Worm (Caenorhabditis elegans) whole organism, mixed stage, embryonic: ENCODE measurements around the gene sre-53.
A peak's percentile ranks its signal among the peaks of the same experiment; 100 is the strongest.

ENCODE experiments used
- M03D4.4 ChIP-seq: sonication (generic microtip); optimal IDR thresholded peaks from 2 replicates; lab custom pipeline; 2017; ENCODE audit warnings: mild to moderate bottlenecking, missing genetic modification characterization, missing compliant biosample characterization
- bed-3 ChIP-seq: fragments of 200-800 bp; sonication (Bioruptor generic); optimal IDR thresholded peaks from 3 replicates; lab custom pipeline; 2018; ENCODE audit warnings: mild to moderate bottlenecking, missing genetic modification characterization, moderate library complexity, missing compliant biosample characterization
- blmp-1 ChIP-seq: fragments of 150-350 bp; optimal IDR thresholded peaks from 2 replicates; lab custom pipeline; 2014; ENCODE audit warnings: missing biosample characterization, missing genetic modification characterization
- ceh-39 ChIP-seq: fragments of 150-350 bp; optimal IDR thresholded peaks from 2 replicates; lab custom pipeline; 2014; ENCODE audit warnings: missing biosample characterization, missing genetic modification characterization
- ceh-43 ChIP-seq: fragments of 200-800 bp; sonication (Bioruptor generic); optimal IDR thresholded peaks from 2 replicates; lab custom pipeline; 2018; ENCODE audit warnings: mild to moderate bottlenecking, missing genetic modification characterization, moderate library complexity, missing compliant biosample characterization
- ces-1 ChIP-seq: fragments of 150-350 bp; optimal IDR thresholded peaks from 2 replicates; lab custom pipeline; 2014; ENCODE audit warnings: missing biosample characterization, missing genetic modification reagents, missing genetic modification characterization
- cnd-1 ChIP-seq: fragments of 200-800 bp; sonication (Bioruptor generic); optimal IDR thresholded peaks from 2 replicates; lab custom pipeline; 2018; ENCODE audit warnings: mild to moderate bottlenecking, missing genetic modification characterization, missing compliant biosample characterization
- elt-1 ChIP-seq: sonication (generic microtip); optimal IDR thresholded peaks from 2 replicates; lab custom pipeline; 2017; ENCODE audit warnings: missing genetic modification characterization, mild to moderate bottlenecking, missing compliant biosample characterization, antibody characterized with exemption, moderate library complexity, borderline replicate concordance; ENCODE audit not compliant: insufficient read depth
- flh-1 ChIP-seq: fragments of 200-800 bp; sonication (Bioruptor generic); optimal IDR thresholded peaks from 2 replicates; lab custom pipeline; 2018; ENCODE audit warnings: mild to moderate bottlenecking, missing genetic modification characterization, moderate library complexity, missing compliant biosample characterization
- hlh-1 ChIP-seq: fragments of 150-350 bp; optimal IDR thresholded peaks from 2 replicates; lab custom pipeline; 2014; ENCODE audit warnings: missing biosample characterization, missing genetic modification reagents, missing genetic modification characterization
- lin-32 ChIP-seq: fragments of 200-800 bp; sonication (Bioruptor generic); optimal IDR thresholded peaks from 2 replicates; lab custom pipeline; 2018; ENCODE audit warnings: mild to moderate bottlenecking, missing genetic modification characterization, missing compliant biosample characterization
- lsy-2 ChIP-seq: fragments of 150-350 bp; optimal IDR thresholded peaks from 2 replicates; lab custom pipeline; 2014; ENCODE audit warnings: missing biosample characterization, missing genetic modification characterization
- mep-1 ChIP-seq: fragments of 150-350 bp; optimal IDR thresholded peaks from 2 replicates; lab custom pipeline; 2017; ENCODE audit warnings: missing biosample characterization, missing genetic modification reagents, missing genetic modification characterization, inconsistent platforms
- mls-2 ChIP-seq: sonication (generic microtip); optimal IDR thresholded peaks from 2 replicates; lab custom pipeline; 2016; ENCODE audit warnings: mild to moderate bottlenecking, missing genetic modification characterization, moderate library complexity, missing compliant biosample characterization
- nhr-12 ChIP-seq: fragments of 150-350 bp; optimal IDR thresholded peaks from 2 replicates; lab custom pipeline; 2014; ENCODE audit warnings: missing biosample characterization, missing genetic modification characterization
- nhr-237 ChIP-seq: fragments of 150-350 bp; optimal IDR thresholded peaks from 2 replicates; lab custom pipeline; 2014; ENCODE audit warnings: missing biosample characterization, missing genetic modification characterization
- nhr-28 ChIP-seq: fragments of 150-350 bp; optimal IDR thresholded peaks from 2 replicates; lab custom pipeline; 2014; ENCODE audit warnings: missing biosample characterization, missing genetic modification characterization
- nhr-76 ChIP-seq: sonication (generic microtip); optimal IDR thresholded peaks from 2 replicates; lab custom pipeline; 2017; ENCODE audit warnings: missing biosample characterization, missing genetic modification characterization
- sem-2 ChIP-seq: fragments of 200-800 bp; sonication (Bioruptor generic); optimal IDR thresholded peaks from 2 replicates; lab custom pipeline; 2018; ENCODE audit warnings: mild to moderate bottlenecking, missing genetic modification characterization, missing compliant biosample characterization
- snpc-4 ChIP-seq: fragments of 150-350 bp; optimal IDR thresholded peaks from 2 replicates; lab custom pipeline; 2014; ENCODE audit warnings: missing biosample characterization, missing genetic modification characterization
- sptf-1 ChIP-seq: sonication (generic microtip); optimal IDR thresholded peaks from 2 replicates; lab custom pipeline; 2017; ENCODE audit warnings: mild to moderate bottlenecking, missing genetic modification characterization, moderate library complexity, missing compliant biosample characterization
- tbx-8 ChIP-seq: fragments of 200-800 bp; sonication (Bioruptor generic); optimal IDR thresholded peaks from 2 replicates; lab custom pipeline; 2018; ENCODE audit warnings: mild to moderate bottlenecking, missing genetic modification characterization, moderate library complexity, missing compliant biosample characterization
- unc-120 ChIP-seq: sonication (generic microtip); optimal IDR thresholded peaks from 2 replicates; lab custom pipeline; 2017; ENCODE audit warnings: missing genetic modification characterization, missing compliant biosample characterization; ENCODE audit not compliant: poor library complexity, severe bottlenecking

The sre-53 gene

DNA sequence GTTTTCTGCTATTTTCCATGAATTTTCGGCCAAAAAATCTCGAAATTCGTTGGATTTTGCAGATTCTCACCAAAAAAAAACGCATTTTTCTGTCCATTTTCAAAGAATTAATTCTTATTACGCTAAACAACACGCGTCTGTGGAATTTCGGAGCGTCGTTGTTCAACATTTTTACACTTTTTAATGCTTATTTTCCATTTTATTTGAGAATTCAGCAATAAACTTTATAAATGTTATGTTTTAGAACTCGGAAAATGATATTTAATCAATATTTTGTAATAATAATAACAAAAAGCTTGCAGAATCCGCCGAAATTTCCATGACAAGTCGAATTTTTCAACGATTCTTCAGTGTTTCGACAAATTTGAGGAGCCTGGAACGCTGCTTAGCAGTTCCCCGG lies 42.8 kb downstream of the sre-53 start, which contains the start of gene ife-5:
TSS of gene ife-5 (plus strand) at position 301 of the 400 bp plus-strand sequence.
- no peak for TF ChIP-seq lin-32
- TF ChIP-seq mls-2 (tag; lab: Kevin White, UChicago) = no peak
- TF ChIP-seq nhr-12 = no peak
- no peak for TF ChIP-seq hlh-1
- no peak for TF ChIP-seq ces-1 (GFP tag; lab: Kevin White, UChicago)
- no peak for TF ChIP-seq blmp-1 (tag; lab: Kevin White, UChicago)
- TF ChIP-seq mep-1 (tag; lab: Kevin White, UChicago) = no peak

DNA sequence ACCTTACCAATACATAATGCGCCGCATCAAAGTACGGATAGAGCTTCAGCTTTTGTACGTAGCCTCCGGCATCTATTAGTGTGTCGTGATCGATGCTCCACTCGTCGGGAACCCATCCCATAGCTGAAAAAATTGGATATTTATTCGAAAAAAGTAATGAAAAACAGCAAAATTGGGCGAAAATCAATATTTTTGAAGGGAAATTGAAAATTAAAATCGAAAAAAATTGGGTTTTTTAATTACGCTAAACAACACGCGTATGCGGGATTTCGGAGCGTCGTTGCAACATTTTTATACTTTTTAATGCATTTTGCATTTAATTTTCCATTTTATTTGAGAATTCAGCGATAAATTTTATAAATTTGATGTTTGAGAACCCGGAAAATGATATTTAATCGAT lies 43.9 kb downstream of the sre-53 start, which contains the start of the genes tric-1B.2 and Y57A10A.29:
TSS of gene tric-1B.2 (minus strand) at position 129 of the 400 bp plus-strand sequence.
TSS of gene Y57A10A.29 (plus strand) at position 303 of the 400 bp plus-strand sequence.
- TF ChIP-seq nhr-28 (tag; lab: Kevin White, UChicago) (no peak), ceh-43 (no peak), snpc-4 (tag; lab: Kevin White, UChicago) (no peak), ces-1 (GFP tag; lab: Kevin White, UChicago) (peak; percentile 67), mep-1 (tag; lab: Kevin White, UChicago) (no peak)

- TF ChIP-seq elt-1 (tag; lab: Kevin White, UChicago) (no peak), ceh-43 (no peak)
These were observed 44.6 kb downstream of the sre-53 start for ce11 chrII:12278602-12279001.

DNA sequence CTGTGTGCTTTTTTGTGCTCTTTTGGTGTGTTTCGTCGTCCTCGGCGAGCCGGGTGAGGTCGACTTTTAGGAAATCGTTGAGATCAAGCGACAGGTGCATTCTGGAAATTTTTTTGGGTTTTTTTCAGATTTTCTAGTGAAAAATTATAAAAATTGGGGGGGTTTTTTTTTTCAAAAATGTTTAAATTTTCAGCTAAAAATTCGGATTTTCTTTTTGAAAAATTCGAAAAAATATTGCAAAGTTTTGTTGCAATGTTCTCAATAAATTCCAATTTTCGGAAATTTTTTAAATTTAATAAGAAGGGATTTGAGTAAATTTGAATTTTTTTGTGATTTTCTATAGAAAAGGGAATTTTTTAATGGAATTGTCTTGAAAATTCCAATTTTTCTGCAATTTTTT lies 48.3 kb downstream of the sre-53 start, which contains the start of gene Y57A10A.27:
TSS of gene Y57A10A.27 (minus strand) at position 101 of the 400 bp plus-strand sequence.
- TF ChIP-seq snpc-4 (tag; lab: Kevin White, UChicago) = no peak
- no peak for TF ChIP-seq blmp-1 (tag; lab: Kevin White, UChicago)
- no peak for TF ChIP-seq ceh-43
- TF ChIP-seq bed-3 (GFP tag; lab: Kevin White, UChicago) = no peak
- no peak for TF ChIP-seq tbx-8
- TF ChIP-seq flh-1 (GFP tag; lab: Kevin White, UChicago) = no peak
- no peak for TF ChIP-seq sptf-1
- TF ChIP-seq nhr-76 (tag; lab: Kevin White, UChicago) = no peak
- TF ChIP-seq sem-2 (GFP tag; lab: Kevin White, UChicago) = no peak
- TF ChIP-seq mls-2 (tag; lab: Kevin White, UChicago) = no peak
- TF ChIP-seq nhr-237 (tag; lab: Kevin White, UChicago) = no peak
- TF ChIP-seq lin-32 = no peak
- no peak for TF ChIP-seq M03D4.4 (tag; lab: Kevin White, UChicago)
- TF ChIP-seq unc-120 = no peak
- no peak for TF ChIP-seq ces-1 (GFP tag; lab: Kevin White, UChicago)
- TF ChIP-seq lsy-2 (tag; lab: Kevin White, UChicago) = no peak
- TF ChIP-seq cnd-1 (tag; lab: Kevin White, UChicago) = no peak
- TF ChIP-seq ceh-39 (tag; lab: Kevin White, UChicago) = no peak
- no peak for TF ChIP-seq mep-1 (tag; lab: Kevin White, UChicago)
- TF ChIP-seq, all 35 proteins: peak for 0
